Fruit fly (Drosophila melanogaster) whole organism, embryonic: ENCODE results near the gene Rad60.
A peak's percentile ranks its signal among the peaks of the same experiment; 100 is the strongest.

Experiments
- Blimp-1 ChIP-seq: fragments of 200-800 bp; sonication (Bioruptor generic); optimal IDR thresholded peaks from 3 replicates; lab custom pipeline; 2018; ENCODE audit warnings: missing biosample characterization, missing genetic modification characterization, mild to moderate bottlenecking, moderate library complexity, missing genetic modification reagents
- CG10209 ChIP-seq: fragments of 200-800 bp; sonication (Bioruptor generic); optimal IDR thresholded peaks from 3 replicates; lab custom pipeline; 2017; ENCODE audit warnings: missing biosample characterization, mild to moderate bottlenecking, missing genetic modification characterization, missing genetic modification reagents
- CG12219 ChIP-seq: fragments of 200-800 bp; sonication (Bioruptor generic); optimal IDR thresholded peaks from 3 replicates; lab custom pipeline; 2018; ENCODE audit warnings: missing biosample characterization, mild to moderate bottlenecking, missing genetic modification characterization
- CG12769 ChIP-seq: fragments of 200-800 bp; sonication (Bioruptor generic); optimal IDR thresholded peaks from 2 replicates; lab custom pipeline; 2019; ENCODE audit warnings: missing biosample characterization, mild to moderate bottlenecking, missing genetic modification characterization, moderate library complexity
- CG12942 ChIP-seq: fragments of 200-800 bp; sonication (Bioruptor generic); optimal IDR thresholded peaks from 3 replicates; lab custom pipeline; 2016; ENCODE audit warnings: missing biosample characterization, missing genetic modification characterization
- CG2199 ChIP-seq: fragments of 200-800 bp; sonication (Bioruptor generic); IDR thresholded peaks from 3 replicates; pipeline ENCODE4 v1.3.6; 2022; ENCODE audit warnings: missing biosample characterization, missing genetic modification characterization
- CG3065 ChIP-seq: fragments of 200-800 bp; sonication (Bioruptor generic); optimal IDR thresholded peaks from 2 replicates; lab custom pipeline; 2016; ENCODE audit warnings: missing biosample characterization, missing genetic modification characterization
- CG31224 ChIP-seq: fragments of 200-800 bp; sonication (Bioruptor generic); IDR thresholded peaks from 2 replicates; pipeline ENCODE4 v1.3.6; 2022; ENCODE audit warnings: missing biosample characterization, missing genetic modification characterization
- CG31365 ChIP-seq: fragments of 200-800 bp; sonication (Bioruptor generic); optimal IDR thresholded peaks from 2 replicates; lab custom pipeline; 2018; ENCODE audit warnings: missing biosample characterization, mild to moderate bottlenecking, missing genetic modification characterization
- CG3163 ChIP-seq: fragments of 200-800 bp; sonication (Bioruptor generic); optimal IDR thresholded peaks from 3 replicates; lab custom pipeline; 2016; ENCODE audit warnings: missing biosample characterization, missing genetic modification characterization
- CG34376 ChIP-seq: fragments of 200-800 bp; sonication (Bioruptor generic); optimal IDR thresholded peaks from 2 replicates; lab custom pipeline; 2018; ENCODE audit warnings: missing biosample characterization, mild to moderate bottlenecking, missing genetic modification characterization
- CG34422 ChIP-seq: fragments of 200-800 bp; sonication (Bioruptor generic); IDR thresholded peaks from 3 replicates; pipeline ENCODE4 v1.3.6; 2022; ENCODE audit warnings: missing biosample characterization, missing genetic modification characterization
- CG43689 ChIP-seq: fragments of 200-800 bp; sonication (Bioruptor generic); IDR thresholded peaks from 2 replicates; pipeline ENCODE4 v1.3.6; 2022; ENCODE audit warnings: missing biosample characterization, missing genetic modification characterization
- CG5953 ChIP-seq: fragments of 200-800 bp; sonication (Bioruptor generic); IDR thresholded peaks from 2 replicates; pipeline ENCODE4 v1.3.6; 2022; ENCODE audit warnings: missing biosample characterization, missing genetic modification characterization
- CG6683 ChIP-seq: fragments of 200-800 bp; sonication (Bioruptor generic); optimal IDR thresholded peaks from 2 replicates; lab custom pipeline; 2017; ENCODE audit warnings: missing biosample characterization, mild to moderate bottlenecking, missing genetic modification characterization, missing genetic modification reagents
- CG6791 ChIP-seq: fragments of 200-800 bp; sonication (Bioruptor generic); IDR thresholded peaks from 3 replicates; pipeline ENCODE4 v1.3.6; 2022; ENCODE audit warnings: missing biosample characterization, missing genetic modification characterization; ENCODE audit not compliant: partially characterized antibody
- CG8290 ChIP-seq, 3 experiments: fragments of 200-800 bp; sonication (Bioruptor generic); optimal IDR thresholded peaks; 2 replicates each; lab custom pipeline; 2016 to 2019; ENCODE audit warnings: missing biosample characterization in 3 of 3, missing genetic modification characterization in 3 of 3, mild to moderate bottlenecking in 2 of 3, moderate library complexity in 1 of 3
- CG9215 ChIP-seq: fragments of 200-800 bp; sonication (Bioruptor generic); IDR thresholded peaks from 2 replicates; pipeline ENCODE4 v1.3.6; 2022; ENCODE audit warnings: missing biosample characterization, missing genetic modification characterization
- CHES-1-like ChIP-seq: fragments of 200-800 bp; sonication (Bioruptor generic); optimal IDR thresholded peaks from 2 replicates; lab custom pipeline; 2016; ENCODE audit warnings: missing biosample characterization, missing genetic modification characterization
- D19B ChIP-seq: fragments of 200-800 bp; sonication (Bioruptor generic); optimal IDR thresholded peaks from 2 replicates; lab custom pipeline; 2017; ENCODE audit warnings: missing biosample characterization, mild to moderate bottlenecking, missing genetic modification characterization
- Dfd ChIP-seq, 2 experiments: fragments of >200 bp; optimal IDR thresholded peaks; 2 replicates each; lab custom pipeline; 2017; ENCODE audit warnings: missing biosample characterization in 2 of 2, missing genetic modification characterization in 2 of 2
- Dip3 ChIP-seq: fragments of 200-800 bp; sonication (Bioruptor generic); optimal IDR thresholded peaks from 3 replicates; lab custom pipeline; 2016; ENCODE audit warnings: missing biosample characterization, missing genetic modification characterization
- Dp ChIP-seq: fragments of 200-800 bp; sonication (Bioruptor generic); optimal IDR thresholded peaks from 2 replicates; lab custom pipeline; 2018; ENCODE audit warnings: missing biosample characterization, mild to moderate bottlenecking, missing genetic modification characterization, moderate library complexity
- Gsc ChIP-seq: fragments of 200-800 bp; sonication (Bioruptor generic); IDR thresholded peaks from 2 replicates; pipeline ENCODE4 v1.3.6; 2022; ENCODE audit warnings: missing biosample characterization, missing genetic modification characterization
- Opbp ChIP-seq: fragments of 200-800 bp; sonication (Bioruptor generic); IDR thresholded peaks from 3 replicates; pipeline ENCODE4 v1.3.6; 2022; ENCODE audit warnings: missing biosample characterization, missing genetic modification characterization; ENCODE audit not compliant: partially characterized antibody
- Spps ChIP-seq: fragments of 200-800 bp; sonication (Bioruptor generic); optimal IDR thresholded peaks from 2 replicates; lab custom pipeline; 2018; ENCODE audit warnings: missing biosample characterization, mild to moderate bottlenecking, missing genetic modification characterization
- TFAM ChIP-seq: fragments of 200-800 bp; sonication (Bioruptor generic); optimal IDR thresholded peaks from 2 replicates; lab custom pipeline; 2017; ENCODE audit warnings: missing biosample characterization, missing genetic modification characterization, inconsistent platforms
- Taf1 ChIP-seq: fragments of 200-800 bp; sonication (Bioruptor generic); IDR thresholded peaks from 2 replicates; pipeline ENCODE4 v1.3.6; 2022; ENCODE audit warnings: missing biosample characterization, missing genetic modification characterization
- ab ChIP-seq: fragments of 200-800 bp; sonication (Bioruptor generic); optimal IDR thresholded peaks from 2 replicates; lab custom pipeline; 2016; ENCODE audit warnings: missing biosample characterization, missing genetic modification characterization
- al ChIP-seq: fragments of 200-800 bp; sonication (Bioruptor generic); IDR thresholded peaks from 2 replicates; pipeline ENCODE4 v1.3.6; 2022; ENCODE audit warnings: missing biosample characterization, missing genetic modification characterization
- aop ChIP-seq: fragments of 200-800 bp; sonication (Bioruptor generic); IDR thresholded peaks from 2 replicates; pipeline ENCODE4 v1.3.6; 2022; ENCODE audit warnings: missing biosample characterization, missing genetic modification characterization
- az2 ChIP-seq: fragments of 200-800 bp; sonication (Bioruptor generic); optimal IDR thresholded peaks from 3 replicates; lab custom pipeline; 2016; ENCODE audit warnings: missing biosample characterization, missing genetic modification characterization
- chinmo ChIP-seq: fragments of 200-800 bp; sonication (Bioruptor generic); IDR thresholded peaks from 4 replicates; pipeline ENCODE4 v1.3.6; 2022; ENCODE audit warnings: missing biosample characterization, missing genetic modification characterization; ENCODE audit not compliant: partially characterized antibody
- emc ChIP-seq: fragments of 200-800 bp; sonication (Bioruptor generic); optimal IDR thresholded peaks from 2 replicates; lab custom pipeline; 2016; ENCODE audit warnings: missing biosample characterization, missing genetic modification characterization
- esg ChIP-seq: fragments of 200-800 bp; sonication (Bioruptor generic); conservative IDR thresholded peaks from 2 replicates; pipeline ENCODE4 v1.3.6; 2022; ENCODE audit warnings: missing biosample characterization, missing genetic modification characterization
- ewg ChIP-seq: fragments of 200-800 bp; sonication (Bioruptor generic); optimal IDR thresholded peaks from 3 replicates; lab custom pipeline; 2017; ENCODE audit warnings: mild to moderate bottlenecking, missing biosample characterization, missing genetic modification reagents, missing genetic modification characterization
- fd102C ChIP-seq: fragments of 200-800 bp; sonication (Bioruptor generic); optimal IDR thresholded peaks from 2 replicates; lab custom pipeline; 2018; ENCODE audit warnings: missing biosample characterization, mild to moderate bottlenecking, missing genetic modification characterization, moderate library complexity
- gro ChIP-seq: fragments of 200-800 bp; sonication (Bioruptor generic); optimal IDR thresholded peaks from 2 replicates; lab custom pipeline; 2016; ENCODE audit warnings: missing biosample characterization, missing genetic modification characterization
- hkb ChIP-seq, 2 experiments: fragments of 200-800 bp in 1 of 2; fragments of >200 bp in 1 of 2; sonication (Bioruptor generic) in 1 of 2; IDR thresholded peaks in 1 of 2; optimal IDR thresholded peaks in 1 of 2; 2 replicates each; pipeline versions ENCODE4 v1.3.6 to Lab custom; 2017 to 2022; ENCODE audit warnings: missing biosample characterization in 1 of 2, missing genetic modification characterization in 1 of 2
- lbe ChIP-seq: fragments of 200-800 bp; sonication (Bioruptor generic); optimal IDR thresholded peaks from 2 replicates; lab custom pipeline; 2016; ENCODE audit warnings: missing biosample characterization, mild to moderate bottlenecking, missing genetic modification characterization
- oc ChIP-seq: fragments of 200-800 bp; sonication (Bioruptor generic); optimal IDR thresholded peaks from 2 replicates; lab custom pipeline; 2018; ENCODE audit warnings: missing biosample characterization, mild to moderate bottlenecking, missing genetic modification characterization, moderate library complexity
- p53 ChIP-seq: fragments of 200-800 bp; sonication (Bioruptor generic); optimal IDR thresholded peaks from 2 replicates; lab custom pipeline; 2016; ENCODE audit warnings: missing biosample characterization, missing genetic modification characterization
- pho ChIP-seq: fragments of 200-800 bp; sonication (Bioruptor generic); optimal IDR thresholded peaks from 2 replicates; lab custom pipeline; 2016; ENCODE audit warnings: missing biosample characterization, missing genetic modification characterization
- phol ChIP-seq: fragments of 200-800 bp; sonication (Bioruptor generic); optimal IDR thresholded peaks from 3 replicates; lab custom pipeline; 2018; ENCODE audit warnings: missing biosample characterization, mild to moderate bottlenecking, missing genetic modification characterization, moderate library complexity
- pita ChIP-seq: fragments of 200-800 bp; sonication (Bioruptor generic); optimal IDR thresholded peaks from 2 replicates; lab custom pipeline; 2017; ENCODE audit warnings: missing biosample characterization, mild to moderate bottlenecking, missing genetic modification characterization
- rib ChIP-seq: fragments of 200-800 bp; sonication (Bioruptor generic); IDR thresholded peaks from 2 replicates; pipeline ENCODE4 v1.3.6; 2022; ENCODE audit warnings: missing biosample characterization, missing genetic modification characterization
- ro ChIP-seq: fragments of 200-800 bp; sonication (Bioruptor generic); IDR thresholded peaks from 2 replicates; pipeline ENCODE4 v1.3.6; 2022; ENCODE audit warnings: missing biosample characterization, missing genetic modification characterization
- shn ChIP-seq: fragments of 200-800 bp; sonication (Bioruptor generic); optimal IDR thresholded peaks from 3 replicates; lab custom pipeline; 2016; ENCODE audit warnings: missing biosample characterization, missing genetic modification characterization
- tgo ChIP-seq: fragments of 200-800 bp; sonication (Bioruptor generic); IDR thresholded peaks from 3 replicates; pipeline ENCODE4 v1.3.6; 2022; ENCODE audit warnings: missing biosample characterization, missing genetic modification characterization
- trh ChIP-seq: fragments of 200-800 bp; sonication (Bioruptor generic); optimal IDR thresholded peaks from 2 replicates; lab custom pipeline; 2016; ENCODE audit warnings: missing biosample characterization, missing genetic modification characterization
- twi ChIP-seq: fragments of 200-800 bp; optimal IDR thresholded peaks from 2 replicates; lab custom pipeline; 2019; ENCODE audit warnings: missing biosample characterization, mild to moderate bottlenecking, missing genetic modification characterization, moderate library complexity

Gene Rad60

DNA sequence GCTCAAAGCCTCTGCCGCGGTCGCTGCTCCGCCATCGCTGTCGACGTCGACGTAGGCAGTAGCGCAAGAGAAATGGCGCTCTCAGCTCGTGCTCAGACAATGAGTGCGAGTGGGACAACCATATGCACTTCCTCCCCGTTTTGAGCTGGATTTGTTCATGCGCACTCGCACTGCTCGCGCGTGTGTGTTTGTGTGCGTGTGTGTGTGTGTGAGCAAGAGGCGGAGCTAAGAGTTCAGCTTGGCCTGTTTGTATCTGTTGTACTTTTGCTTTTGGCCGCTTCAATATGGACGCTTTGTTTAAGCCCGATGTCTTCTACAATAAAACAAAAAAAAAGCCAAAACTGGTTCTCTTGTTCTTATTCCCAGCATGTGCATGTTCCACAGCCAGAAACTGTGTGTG lies 50.2 kb downstream of the Rad60 start (continued):
- TF ChIP-seq Gsc (GFP tag; lab: Robert Waterston, UW) = no peak
- TF ChIP-seq Dp (GFP tag; lab: Kevin White, UChicago) = no peak
- TF ChIP-seq CG31365 (tag; lab: Kevin White, UChicago) = no peak
- TF ChIP-seq D19B (GFP tag; lab: Kevin White, UChicago) = no peak
- TF ChIP-seq lbe (GFP tag; lab: Kevin White, UChicago) = peak; percentile 7
- TF ChIP-seq CG34422 = no peak
- TF ChIP-seq CG12942 (GFP tag; lab: Kevin White, UChicago) = no peak
- TF ChIP-seq shn (GFP tag; lab: Kevin White, UChicago) = no peak
- TF ChIP-seq esg (GFP tag; lab: Robert Waterston, UW) = no peak
- no peak for TF ChIP-seq Spps (tag; lab: Kevin White, UChicago)
- TF ChIP-seq CG31224 = no peak
- TF ChIP-seq CG3065 = no peak
- TF ChIP-seq fd102C (GFP tag; lab: Kevin White, UChicago) = no peak
- no peak for TF ChIP-seq rib (GFP tag; lab: Robert Waterston, UW)
- TF ChIP-seq gro (GFP tag; lab: Kevin White, UChicago) = no peak
- TF ChIP-seq CG12769 = no peak
- no peak for TF ChIP-seq al (GFP tag; lab: Robert Waterston, UW)
- peak; percentile 7 for TF ChIP-seq CG12219 (GFP tag; lab: Kevin White, UChicago)
- TF ChIP-seq ab (GFP tag; lab: Kevin White, UChicago) = no peak
- no peak for TF ChIP-seq trh (GFP tag; lab: Kevin White, UChicago)
- TF ChIP-seq ro (GFP tag; lab: Robert Waterston, UW) = no peak
- no peak for TF ChIP-seq pho (GFP tag; lab: Kevin White, UChicago)
- no peak for TF ChIP-seq Taf1 (GFP tag; lab: Robert Waterston, UW)
- no peak for TF ChIP-seq p53 (GFP tag; lab: Kevin White, UChicago)
- TF ChIP-seq Dfd (GFP tag; optimal IDR thresholded peaks at IDR 0.05; lab: Kevin White, UChicago) = no peak
- no peak for TF ChIP-seq hkb (optimal IDR thresholded peaks at IDR 0.05; lab: Kevin White, UChicago)
- 0 out of 2 replicates have a peak, but pooled peaks have one; percentile 57 for TF ChIP-seq hkb (GFP tag; IDR thresholded peaks at IDR 0.05; lab: Robert Waterston, UW)
- no peak for TF ChIP-seq CG6791
- TF ChIP-seq oc (tag; lab: Kevin White, UChicago) = peak; percentile 52
- no peak for TF ChIP-seq TFAM (GFP tag; lab: Kevin White, UChicago)
- 0 out of 2 replicates have a peak, but pooled peaks have one; percentile 5 for TF ChIP-seq CG5953 (GFP tag; lab: Robert Waterston, UW)
- no peak for TF ChIP-seq az2 (GFP tag; lab: Kevin White, UChicago)
- no peak for TF ChIP-seq CG43689
- TF ChIP-seq CG3163 (GFP tag; lab: Kevin White, UChicago) = no peak
- TF ChIP-seq Opbp (GFP tag; lab: Robert Waterston, UW) = peak; percentile 55; the same call in 1 of the 3 replicates
- no peak for TF ChIP-seq Dip3 (GFP tag; lab: Kevin White, UChicago)
- TF ChIP-seq Blimp-1 (GFP tag; lab: Kevin White, UChicago) = no peak
- TF ChIP-seq CG9215 (GFP tag; lab: Robert Waterston, UW) = no peak
- peak; percentile 77; the same call in 1 of the 4 replicates for TF ChIP-seq chinmo (GFP tag; lab: Robert Waterston, UW)
- TF ChIP-seq CHES-1-like (GFP tag; lab: Kevin White, UChicago) = no peak
- TF ChIP-seq emc (GFP tag; lab: Kevin White, UChicago) = no peak
- TF ChIP-seq CG6683 = no peak
- TF ChIP-seq twi (tag; lab: Kevin White, UChicago) = peak; percentile 24
- TF ChIP-seq ewg = peak; percentile 94
- no peak for TF ChIP-seq aop (GFP tag; lab: Robert Waterston, UW)
- TF ChIP-seq phol (tag; lab: Kevin White, UChicago) = peak; percentile 87
- no peak for TF ChIP-seq CG10209 (GFP tag; lab: Kevin White, UChicago)
- TF ChIP-seq pita (GFP tag; lab: Kevin White, UChicago) = no peak
- TF ChIP-seq CG34376 (GFP tag; lab: Kevin White, UChicago) = no peak
- TF ChIP-seq tgo (GFP tag; lab: Robert Waterston, UW) = no peak
- no peak for TF ChIP-seq CG8290 (GFP tag; optimal IDR thresholded peaks at IDR 0.05; lab: Kevin White, UChicago)
- TF ChIP-seq CG8290 (tag; optimal IDR thresholded peaks at IDR 0.05; lab: Kevin White, UChicago) = no peak
- 0 out of 3 replicates have a peak, but pooled peaks have one; percentile 41 for TF ChIP-seq CG2199 (GFP tag; lab: Robert Waterston, UW)
